Fruit fly (Drosophila melanogaster) whole organism, embryonic: ENCODE measurements around the gene CG10254.

Source experiments
- B-H2 ChIP-seq: fragments of 200-800 bp; sonication (Bioruptor generic); optimal IDR thresholded peaks from 2 replicates; lab custom pipeline; 2018; ENCODE audit warnings: missing biosample characterization, mild to moderate bottlenecking, missing genetic modification characterization
- Blimp-1 ChIP-seq: fragments of 200-800 bp; sonication (Bioruptor generic); optimal IDR thresholded peaks from 3 replicates; lab custom pipeline; 2018; ENCODE audit warnings: missing biosample characterization, missing genetic modification characterization, mild to moderate bottlenecking, moderate library complexity, missing genetic modification reagents
- CG10147 ChIP-seq: fragments of 200-800 bp; sonication (Bioruptor generic); optimal IDR thresholded peaks from 2 replicates; lab custom pipeline; 2019; ENCODE audit warnings: missing biosample characterization, mild to moderate bottlenecking, missing genetic modification characterization, moderate library complexity
- CG10209 ChIP-seq: fragments of 200-800 bp; sonication (Bioruptor generic); optimal IDR thresholded peaks from 3 replicates; lab custom pipeline; 2017; ENCODE audit warnings: missing biosample characterization, mild to moderate bottlenecking, missing genetic modification characterization, missing genetic modification reagents
- CG10366 ChIP-seq: fragments of 200-800 bp; sonication (Bioruptor generic); IDR thresholded peaks from 2 replicates; pipeline ENCODE4 v1.3.6; 2022; ENCODE audit warnings: missing biosample characterization, missing genetic modification characterization
- CG12104 ChIP-seq: fragments of 200-800 bp; sonication (Bioruptor generic); optimal IDR thresholded peaks from 3 replicates; lab custom pipeline; 2016; ENCODE audit warnings: missing biosample characterization, missing genetic modification characterization
- CG12299 ChIP-seq: fragments of 200-800 bp; sonication (Bioruptor generic); optimal IDR thresholded peaks from 2 replicates; lab custom pipeline; 2018; ENCODE audit warnings: missing biosample characterization, mild to moderate bottlenecking, missing genetic modification characterization
- CG1233 ChIP-seq: fragments of 200-800 bp; sonication (Bioruptor generic); optimal IDR thresholded peaks from 4 replicates; lab custom pipeline; 2018; ENCODE audit warnings: missing biosample characterization, mild to moderate bottlenecking, missing genetic modification characterization
- CG13287 ChIP-seq: fragments of 200-800 bp; sonication (Bioruptor generic); IDR thresholded peaks from 2 replicates; pipeline ENCODE4 v1.3.6; 2022; ENCODE audit warnings: missing biosample characterization, missing genetic modification characterization; ENCODE audit not compliant: partially characterized antibody
- CG14965 ChIP-seq: fragments of 200-800 bp; sonication (Bioruptor generic); optimal IDR thresholded peaks from 2 replicates; lab custom pipeline; 2016; ENCODE audit warnings: missing biosample characterization, missing genetic modification characterization, borderline replicate concordance
- CG2120 ChIP-seq: fragments of 200-800 bp; sonication (Bioruptor generic); optimal IDR thresholded peaks from 3 replicates; lab custom pipeline; 2016; ENCODE audit warnings: missing biosample characterization, missing genetic modification characterization
- CG2875 ChIP-seq: fragments of 200-800 bp; sonication (Bioruptor generic); optimal IDR thresholded peaks from 2 replicates; lab custom pipeline; 2017; ENCODE audit warnings: missing biosample characterization, mild to moderate bottlenecking, missing genetic modification characterization, missing genetic modification reagents
- CG30020 ChIP-seq: fragments of 200-800 bp; optimal IDR thresholded peaks from 2 replicates; lab custom pipeline; 2019; ENCODE audit warnings: missing biosample characterization, mild to moderate bottlenecking, missing genetic modification characterization, moderate library complexity
- CG3281 ChIP-seq: fragments of 200-800 bp; sonication (Bioruptor generic); optimal IDR thresholded peaks from 3 replicates; lab custom pipeline; 2017; ENCODE audit warnings: missing biosample characterization, mild to moderate bottlenecking, missing genetic modification characterization
- CG4328 ChIP-seq: fragments of 200-800 bp; sonication (Bioruptor generic); optimal IDR thresholded peaks from 3 replicates; lab custom pipeline; 2017; ENCODE audit warnings: missing biosample characterization, missing genetic modification reagents, missing genetic modification characterization
- CG4820 ChIP-seq: fragments of 200-800 bp; sonication (Bioruptor generic); optimal IDR thresholded peaks from 3 replicates; lab custom pipeline; 2016; ENCODE audit warnings: missing biosample characterization, missing genetic modification characterization
- CG6175 ChIP-seq: fragments of 200-800 bp; sonication (Bioruptor generic); IDR thresholded peaks from 3 replicates; pipeline ENCODE4 v1.3.6; 2022; ENCODE audit warnings: missing biosample characterization, missing genetic modification characterization
- CG6683 ChIP-seq: fragments of 200-800 bp; sonication (Bioruptor generic); optimal IDR thresholded peaks from 2 replicates; lab custom pipeline; 2017; ENCODE audit warnings: missing biosample characterization, mild to moderate bottlenecking, missing genetic modification characterization, missing genetic modification reagents
- CG7271 ChIP-seq: fragments of 200-800 bp; sonication (Bioruptor generic); optimal IDR thresholded peaks from 2 replicates; lab custom pipeline; 2018; ENCODE audit warnings: missing biosample characterization, mild to moderate bottlenecking, missing genetic modification characterization, moderate library complexity
- CG7786 ChIP-seq: fragments of 200-800 bp; sonication (Bioruptor generic); optimal IDR thresholded peaks from 2 replicates; lab custom pipeline; 2016; ENCODE audit warnings: missing biosample characterization, missing genetic modification characterization
- CG7839 ChIP-seq: fragments of 200-800 bp; sonication (Bioruptor generic); optimal IDR thresholded peaks from 3 replicates; lab custom pipeline; 2018; ENCODE audit warnings: missing biosample characterization, mild to moderate bottlenecking, missing genetic modification characterization, moderate library complexity
- CHES-1-like ChIP-seq: fragments of 200-800 bp; sonication (Bioruptor generic); optimal IDR thresholded peaks from 2 replicates; lab custom pipeline; 2016; ENCODE audit warnings: missing biosample characterization, missing genetic modification characterization
- Deaf1 ChIP-seq: fragments of 200-800 bp; optimal IDR thresholded peaks from 3 replicates; lab custom pipeline; 2019; ENCODE audit warnings: missing biosample characterization, mild to moderate bottlenecking, missing genetic modification characterization, moderate library complexity
- Dref ChIP-seq: fragments of 200-800 bp; sonication (Bioruptor generic); IDR thresholded peaks from 2 replicates; pipeline ENCODE4 v1.3.6; 2022; ENCODE audit warnings: missing biosample characterization, missing genetic modification characterization
- Fer2 ChIP-seq: fragments of 200-800 bp; sonication (Bioruptor generic); optimal IDR thresholded peaks from 2 replicates; lab custom pipeline; 2018; ENCODE audit warnings: missing biosample characterization, mild to moderate bottlenecking, missing genetic modification characterization, moderate library complexity
- Hr51 ChIP-seq, 2 experiments: fragments of 200-800 bp; sonication (Bioruptor generic); optimal IDR thresholded peaks; 2 replicates in 1 of 2; 3 replicates in 1 of 2; lab custom pipeline; 2016 to 2018; ENCODE audit warnings: missing biosample characterization in 2 of 2, missing genetic modification characterization in 2 of 2, mild to moderate bottlenecking in 1 of 2, moderate library complexity in 1 of 2
- Meics ChIP-seq: fragments of 200-800 bp; sonication (Bioruptor generic); optimal IDR thresholded peaks from 2 replicates; lab custom pipeline; 2017; ENCODE audit warnings: missing biosample characterization, mild to moderate bottlenecking, missing genetic modification characterization
- NC2β ChIP-seq: fragments of 200-800 bp; sonication (Bioruptor generic); optimal IDR thresholded peaks from 2 replicates; lab custom pipeline; 2016; ENCODE audit warnings: missing biosample characterization, missing genetic modification characterization
- Rx ChIP-seq: fragments of 200-800 bp; sonication (Bioruptor generic); IDR thresholded peaks from 2 replicates; pipeline ENCODE4 v1.3.6; 2022; ENCODE audit warnings: missing biosample characterization, missing genetic modification characterization
- Scr ChIP-seq: fragments of 200-800 bp; sonication (Bioruptor generic); IDR thresholded peaks from 2 replicates; pipeline ENCODE4 v1.3.6; 2022; ENCODE audit warnings: missing biosample characterization, missing genetic modification characterization; ENCODE audit not compliant: partially characterized antibody
- Sox100B ChIP-seq: fragments of 200-800 bp; sonication (Bioruptor generic); optimal IDR thresholded peaks from 3 replicates; lab custom pipeline; 2018; ENCODE audit warnings: missing biosample characterization, mild to moderate bottlenecking, missing genetic modification characterization
- Sry-β ChIP-seq: fragments of 200-800 bp; sonication (Bioruptor generic); optimal IDR thresholded peaks from 2 replicates; lab custom pipeline; 2018; ENCODE audit warnings: missing biosample characterization, mild to moderate bottlenecking, missing genetic modification characterization, moderate library complexity
- abd-A ChIP-seq: fragments of 200-800 bp; sonication (Bioruptor generic); optimal IDR thresholded peaks from 3 replicates; lab custom pipeline; 2019; ENCODE audit warnings: missing biosample characterization, mild to moderate bottlenecking, missing genetic modification characterization, moderate library complexity
- ap ChIP-seq: fragments of 200-800 bp; sonication (Bioruptor generic); IDR thresholded peaks from 2 replicates; pipeline ENCODE4 v1.3.6; 2022; ENCODE audit warnings: missing biosample characterization, missing genetic modification characterization
- ash1 ChIP-seq: fragments of 200-800 bp; sonication (Bioruptor generic); optimal IDR thresholded peaks from 2 replicates; lab custom pipeline; 2018; ENCODE audit warnings: missing biosample characterization, mild to moderate bottlenecking, missing genetic modification characterization
- chinmo ChIP-seq: fragments of 200-800 bp; sonication (Bioruptor generic); IDR thresholded peaks from 4 replicates; pipeline ENCODE4 v1.3.6; 2022; ENCODE audit warnings: missing biosample characterization, missing genetic modification characterization; ENCODE audit not compliant: partially characterized antibody
- crc ChIP-seq: fragments of 200-800 bp; sonication (Bioruptor generic); optimal IDR thresholded peaks from 2 replicates; lab custom pipeline; 2016; ENCODE audit warnings: missing biosample characterization, missing genetic modification characterization
- ftz-f1 ChIP-seq: fragments of 200-800 bp; sonication (Bioruptor generic); optimal IDR thresholded peaks from 2 replicates; lab custom pipeline; 2016; ENCODE audit warnings: missing biosample characterization, missing genetic modification characterization
- gfzf ChIP-seq: fragments of 200-800 bp; sonication (Bioruptor generic); optimal IDR thresholded peaks from 2 replicates; lab custom pipeline; 2016; ENCODE audit warnings: missing biosample characterization, mild to moderate bottlenecking, missing genetic modification characterization, moderate library complexity
- grn ChIP-seq: fragments of 200-800 bp; sonication (Bioruptor generic); optimal IDR thresholded peaks from 3 replicates; lab custom pipeline; 2017; ENCODE audit warnings: missing biosample characterization, missing genetic modification characterization
- ham ChIP-seq: fragments of 200-800 bp; sonication (Bioruptor generic); IDR thresholded peaks from 2 replicates; pipeline ENCODE4 v1.3.6; 2022; ENCODE audit warnings: missing biosample characterization, missing genetic modification characterization
- kni ChIP-seq: fragments of 200-800 bp; sonication (Bioruptor generic); optimal IDR thresholded peaks from 3 replicates; lab custom pipeline; 2017; ENCODE audit warnings: mild to moderate bottlenecking, missing biosample characterization, missing genetic modification reagents, missing genetic modification characterization
- lbe ChIP-seq: fragments of 200-800 bp; sonication (Bioruptor generic); optimal IDR thresholded peaks from 2 replicates; lab custom pipeline; 2016; ENCODE audit warnings: missing biosample characterization, mild to moderate bottlenecking, missing genetic modification characterization
- pho ChIP-seq: fragments of 200-800 bp; sonication (Bioruptor generic); optimal IDR thresholded peaks from 2 replicates; lab custom pipeline; 2016; ENCODE audit warnings: missing biosample characterization, missing genetic modification characterization
- sens-2 ChIP-seq: fragments of 200-800 bp; sonication (Bioruptor generic); IDR thresholded peaks from 2 replicates; pipeline ENCODE4 v1.3.6; 2022; ENCODE audit warnings: missing biosample characterization, missing genetic modification characterization
- sim ChIP-seq: fragments of 200-800 bp; sonication (Bioruptor generic); IDR thresholded peaks from 2 replicates; pipeline ENCODE4 v1.3.6; 2022; ENCODE audit warnings: missing biosample characterization, missing genetic modification characterization
- tin ChIP-seq: fragments of 200-800 bp; sonication (Bioruptor generic); optimal IDR thresholded peaks from 3 replicates; lab custom pipeline; 2016; ENCODE audit warnings: missing biosample characterization, missing genetic modification characterization
- vvl ChIP-seq: fragments of 200-800 bp; sonication (Bioruptor generic); IDR thresholded peaks from 2 replicates; pipeline ENCODE4 v1.3.6; 2022; ENCODE audit warnings: missing biosample characterization, missing genetic modification characterization
- zfh1 ChIP-seq: fragments of 200-800 bp; sonication (Bioruptor generic); IDR thresholded peaks from 3 replicates; pipeline ENCODE4 v1.3.6; 2022; ENCODE audit warnings: missing biosample characterization, missing genetic modification characterization

The CG10254 gene

DNA sequence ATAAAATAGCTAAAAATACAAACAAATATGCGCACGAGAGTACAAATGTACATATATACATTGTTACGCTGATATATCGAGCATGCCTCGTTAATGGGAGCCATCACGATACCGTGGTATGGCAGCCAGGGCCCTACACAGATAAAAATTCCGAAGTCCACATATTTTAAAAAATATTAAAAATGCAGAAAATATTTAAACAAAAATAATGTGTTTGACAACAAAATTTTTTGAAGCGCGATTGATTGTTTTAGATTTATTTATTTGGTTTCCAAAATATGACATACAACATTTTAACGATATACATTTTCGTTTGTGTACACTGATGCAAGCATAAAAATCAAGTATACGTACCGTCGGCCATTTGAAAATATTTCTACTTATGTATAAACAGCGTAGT is 32.0 kb upstream of the CG10254 start (continued):
- peak; percentile 86 for TF ChIP-seq CG10147 (GFP tag; lab: Kevin White, UChicago)
- TF ChIP-seq CHES-1-like (GFP tag; lab: Kevin White, UChicago), result peak; percentile 58
- no peak for TF ChIP-seq sim (GFP tag; lab: Robert Waterston, UW)
- peak; percentile 5 for TF ChIP-seq abd-A
- TF ChIP-seq Hr51 (GFP tag; optimal IDR thresholded peaks at IDR 0.05; lab: Kevin White, UChicago), result peak; percentile 45 to 86
- no peak for TF ChIP-seq CG2875 (GFP tag; lab: Kevin White, UChicago)
- TF ChIP-seq Scr (GFP tag; lab: Robert Waterston, UW), result no peak
- no peak for TF ChIP-seq CG14965 (GFP tag; lab: Kevin White, UChicago)
- TF ChIP-seq Meics (GFP tag; lab: Kevin White, UChicago), result peak; percentile 89
- TF ChIP-seq NC2β (GFP tag; lab: Kevin White, UChicago), result no peak
- peak; percentile 62 for TF ChIP-seq Sox100B (GFP tag; lab: Kevin White, UChicago)
- peak; percentile 77 for TF ChIP-seq CG10366 (GFP tag; lab: Robert Waterston, UW)
- no peak for TF ChIP-seq gfzf (GFP tag; lab: Kevin White, UChicago)
- TF ChIP-seq Dref (GFP tag; lab: Robert Waterston, UW), result no peak
- TF ChIP-seq CG7271 (tag; lab: Kevin White, UChicago), result no peak
- TF ChIP-seq vvl, result peak; percentile 88
- peak; percentile 53 for TF ChIP-seq crc (GFP tag; lab: Kevin White, UChicago)
- no peak for TF ChIP-seq Sry-β (GFP tag; lab: Kevin White, UChicago)
- TF ChIP-seq ham, result peak; percentile 75; the same call in 1 of the 2 replicates
- no peak for TF ChIP-seq CG30020 (tag; lab: Kevin White, UChicago)
- peak; percentile 75 for TF ChIP-seq CG10209 (GFP tag; lab: Kevin White, UChicago)
- TF ChIP-seq CG6175 (GFP tag; lab: Robert Waterston, UW), result peak; percentile 79; the same call in 2 of the 3 replicates
- TF ChIP-seq pho, result peak; percentile 78
- TF ChIP-seq tin (GFP tag; lab: Kevin White, UChicago), result peak; percentile 55
- TF ChIP-seq CG7786, result peak; percentile 76
- peak; percentile 46 for TF ChIP-seq ap
- TF ChIP-seq grn, result no peak
- TF ChIP-seq Blimp-1, result peak; percentile 57
- TF ChIP-seq sens-2 (GFP tag; lab: Robert Waterston, UW), result no peak

dm6 chr3R:23725711-23726349 is 31.0 kb upstream of the CG10254 start:
- TF ChIP-seq ftz-f1 (GFP tag; lab: Kevin White, UChicago) (peak; percentile 71), CG12104 (GFP tag; lab: Kevin White, UChicago) (peak; percentile 14), Deaf1 (peak; percentile 67), CG3281 (GFP tag; lab: Kevin White, UChicago) (peak; percentile 33), CG4328 (GFP tag; lab: Kevin White, UChicago) (peak; percentile 34), chinmo (0 out of 4 replicates have a peak, but pooled peaks have one; percentile 32), zfh1 (GFP tag; lab: Robert Waterston, UW) (no peak), CG2120 (GFP tag; lab: Kevin White, UChicago) (peak; percentile 33), CG7839 (tag; lab: Kevin White, UChicago) (no peak), B-H2 (GFP tag; lab: Kevin White, UChicago) (peak; percentile 66), CG1233 (GFP tag; lab: Kevin White, UChicago) (peak; percentile 21), ash1 (GFP tag; lab: Kevin White, UChicago) (no peak), CG6683 (GFP tag; lab: Kevin White, UChicago) (no peak), Sox100B (GFP tag; lab: Kevin White, UChicago) (peak; percentile 11), CG4820 (no peak), CG12299 (tag; lab: Kevin White, UChicago) (peak; percentile 30), CG13287 (GFP tag; lab: Robert Waterston, UW) (0 out of 2 replicates have a peak, but pooled peaks have one; percentile 7), Fer2 (tag; lab: Kevin White, UChicago) (no peak), pho (peak; percentile 2), lbe (GFP tag; lab: Kevin White, UChicago) (peak; percentile 17), Rx (GFP tag; lab: Robert Waterston, UW) (no peak), kni (GFP tag; lab: Kevin White, UChicago) (peak; percentile 49)
